Fruit fly (Drosophila melanogaster) whole organism, embryonic: Measurements from ENCODE around the gene cl.
A peak's percentile ranks its signal among the peaks of the same experiment; 100 is the strongest.

Source experiments
- Bdp1 ChIP-seq: fragments of 200-800 bp; sonication (Bioruptor generic); optimal IDR thresholded peaks from 3 replicates; lab custom pipeline; 2016; ENCODE audit warnings: missing biosample characterization, missing genetic modification characterization
- BtbVII ChIP-seq: fragments of 200-800 bp; sonication (Bioruptor generic); optimal IDR thresholded peaks from 3 replicates; lab custom pipeline; 2017; ENCODE audit warnings: missing biosample characterization, mild to moderate bottlenecking, missing genetic modification characterization
- CG11695 ChIP-seq: fragments of 200-800 bp; sonication (Bioruptor generic); IDR thresholded peaks from 3 replicates; pipeline ENCODE4 v1.3.6; 2022; ENCODE audit warnings: missing biosample characterization, missing genetic modification characterization
- CG11723 ChIP-seq: fragments of 200-800 bp; sonication (Bioruptor generic); optimal IDR thresholded peaks from 2 replicates; lab custom pipeline; 2017; ENCODE audit warnings: missing biosample characterization, mild to moderate bottlenecking, missing genetic modification characterization
- CG12942 ChIP-seq: fragments of 200-800 bp; sonication (Bioruptor generic); optimal IDR thresholded peaks from 3 replicates; lab custom pipeline; 2016; ENCODE audit warnings: missing biosample characterization, missing genetic modification characterization
- CG13424 ChIP-seq: fragments of 200-800 bp; sonication (Bioruptor generic); optimal IDR thresholded peaks from 2 replicates; lab custom pipeline; 2019; ENCODE audit warnings: missing biosample characterization, mild to moderate bottlenecking, missing genetic modification characterization, moderate library complexity
- CG14710 ChIP-seq: fragments of 200-800 bp; sonication (Bioruptor generic); optimal IDR thresholded peaks from 3 replicates; lab custom pipeline; 2019; ENCODE audit warnings: missing biosample characterization, mild to moderate bottlenecking, missing genetic modification characterization, moderate library complexity
- CG15073 ChIP-seq: fragments of 200-800 bp; sonication (Bioruptor generic); optimal IDR thresholded peaks from 2 replicates; lab custom pipeline; 2016; ENCODE audit warnings: missing biosample characterization, missing genetic modification characterization
- CG15514 ChIP-seq: fragments of 200-800 bp; sonication (Bioruptor generic); optimal IDR thresholded peaks from 3 replicates; lab custom pipeline; 2017; ENCODE audit warnings: missing biosample characterization, missing genetic modification characterization, mild to moderate bottlenecking, moderate library complexity, missing genetic modification reagents
- CG16813 ChIP-seq: fragments of 200-800 bp; sonication (Bioruptor generic); IDR thresholded peaks from 3 replicates; pipeline ENCODE4 v1.3.6; 2022; ENCODE audit warnings: missing biosample characterization, missing genetic modification characterization; ENCODE audit not compliant: partially characterized antibody
- CG17829 ChIP-seq: fragments of 200-800 bp; optimal IDR thresholded peaks from 2 replicates; lab custom pipeline; 2019; ENCODE audit warnings: missing biosample characterization, mild to moderate bottlenecking, missing genetic modification characterization, moderate library complexity
- CG2116 ChIP-seq: fragments of 200-800 bp; sonication (Bioruptor generic); optimal IDR thresholded peaks from 3 replicates; lab custom pipeline; 2018; ENCODE audit warnings: missing biosample characterization, mild to moderate bottlenecking, missing genetic modification characterization
- CG2202 ChIP-seq: fragments of 200-800 bp; sonication (Bioruptor generic); optimal IDR thresholded peaks from 2 replicates; lab custom pipeline; 2018; ENCODE audit warnings: missing biosample characterization, mild to moderate bottlenecking, missing genetic modification characterization
- CG30431 ChIP-seq: fragments of 200-800 bp; sonication (Bioruptor generic); optimal IDR thresholded peaks from 2 replicates; lab custom pipeline; 2017; ENCODE audit warnings: missing biosample characterization, missing genetic modification characterization
- CG3995 ChIP-seq: fragments of 200-800 bp; sonication (Bioruptor generic); optimal IDR thresholded peaks from 3 replicates; lab custom pipeline; 2016; ENCODE audit warnings: missing biosample characterization, missing genetic modification characterization
- CG4328 ChIP-seq: fragments of 200-800 bp; sonication (Bioruptor generic); optimal IDR thresholded peaks from 3 replicates; lab custom pipeline; 2017; ENCODE audit warnings: missing biosample characterization, missing genetic modification reagents, missing genetic modification characterization
- CG5180 ChIP-seq: fragments of 200-800 bp; sonication (Bioruptor generic); optimal IDR thresholded peaks from 3 replicates; lab custom pipeline; 2017; ENCODE audit warnings: missing biosample characterization, missing genetic modification characterization, mild to moderate bottlenecking, moderate library complexity, missing genetic modification reagents
- CG7963 ChIP-seq: fragments of 200-800 bp; sonication (Bioruptor generic); IDR thresholded peaks from 3 replicates; pipeline ENCODE4 v1.3.6; 2022; ENCODE audit warnings: missing biosample characterization, missing genetic modification characterization; ENCODE audit not compliant: partially characterized antibody
- CG8089 ChIP-seq: fragments of 200-800 bp; sonication (Bioruptor generic); optimal IDR thresholded peaks from 3 replicates; lab custom pipeline; 2016; ENCODE audit warnings: missing biosample characterization, missing genetic modification characterization
- CG9932 ChIP-seq: fragments of 200-800 bp; sonication (Bioruptor generic); IDR thresholded peaks from 2 replicates; pipeline ENCODE4 v1.3.6; 2022; ENCODE audit warnings: missing biosample characterization, missing genetic modification characterization
- CTCF ChIP-seq: fragments of 200-800 bp; sonication (Bioruptor generic); optimal IDR thresholded peaks from 2 replicates; lab custom pipeline; 2017; ENCODE audit warnings: missing biosample characterization, mild to moderate bottlenecking, missing genetic modification characterization, moderate library complexity
- Chrac-16 ChIP-seq: fragments of 200-800 bp; sonication (Bioruptor generic); optimal IDR thresholded peaks from 3 replicates; lab custom pipeline; 2016; ENCODE audit warnings: missing biosample characterization, missing genetic modification characterization
- Dbx ChIP-seq: fragments of 200-800 bp; sonication (Bioruptor generic); IDR thresholded peaks from 3 replicates; pipeline ENCODE4 v1.3.6; 2022; ENCODE audit warnings: missing biosample characterization, missing genetic modification characterization
- Dek ChIP-seq: fragments of 200-800 bp; sonication (Bioruptor generic); optimal IDR thresholded peaks from 3 replicates; lab custom pipeline; 2019; ENCODE audit warnings: missing biosample characterization, mild to moderate bottlenecking, missing genetic modification characterization, moderate library complexity
- Dip3 ChIP-seq: fragments of 200-800 bp; sonication (Bioruptor generic); optimal IDR thresholded peaks from 3 replicates; lab custom pipeline; 2016; ENCODE audit warnings: missing biosample characterization, missing genetic modification characterization
- E2f2 ChIP-seq: fragments of 200-800 bp; sonication (Bioruptor generic); IDR thresholded peaks from 2 replicates; pipeline ENCODE4 v1.3.6; 2022; ENCODE audit warnings: missing biosample characterization, missing genetic modification characterization
- Fer2 ChIP-seq: fragments of 200-800 bp; sonication (Bioruptor generic); optimal IDR thresholded peaks from 2 replicates; lab custom pipeline; 2018; ENCODE audit warnings: missing biosample characterization, mild to moderate bottlenecking, missing genetic modification characterization, moderate library complexity
- HHEX ChIP-seq: fragments of 200-800 bp; sonication (Bioruptor generic); optimal IDR thresholded peaks from 3 replicates; lab custom pipeline; 2017; ENCODE audit warnings: missing biosample characterization, mild to moderate bottlenecking, missing genetic modification characterization, missing genetic modification reagents
- Hr51 ChIP-seq, 2 experiments: fragments of 200-800 bp; sonication (Bioruptor generic); optimal IDR thresholded peaks; 2 replicates in 1 of 2; 3 replicates in 1 of 2; lab custom pipeline; 2016 to 2018; ENCODE audit warnings: missing biosample characterization in 2 of 2, missing genetic modification characterization in 2 of 2, mild to moderate bottlenecking in 1 of 2, moderate library complexity in 1 of 2
- MBD-R2 ChIP-seq: fragments of 200-800 bp; sonication (Bioruptor generic); IDR thresholded peaks from 2 replicates; pipeline ENCODE4 v1.3.6; 2022; ENCODE audit warnings: missing biosample characterization, missing genetic modification characterization
- Meics ChIP-seq: fragments of 200-800 bp; sonication (Bioruptor generic); optimal IDR thresholded peaks from 2 replicates; lab custom pipeline; 2017; ENCODE audit warnings: missing biosample characterization, mild to moderate bottlenecking, missing genetic modification characterization
- NK7.1 ChIP-seq: fragments of 200-800 bp; sonication (Bioruptor generic); optimal IDR thresholded peaks from 3 replicates; lab custom pipeline; 2016; ENCODE audit warnings: missing biosample characterization, missing genetic modification characterization
- Ptx1 ChIP-seq: fragments of 200-800 bp; sonication (Bioruptor generic); IDR thresholded peaks from 2 replicates; pipeline ENCODE4 v1.3.6; 2022; ENCODE audit warnings: missing biosample characterization, missing genetic modification characterization
- Taf1 ChIP-seq: fragments of 200-800 bp; sonication (Bioruptor generic); IDR thresholded peaks from 2 replicates; pipeline ENCODE4 v1.3.6; 2022; ENCODE audit warnings: missing biosample characterization, missing genetic modification characterization
- chn ChIP-seq: fragments of 200-800 bp; sonication (Bioruptor generic); optimal IDR thresholded peaks from 2 replicates; lab custom pipeline; 2016; ENCODE audit warnings: missing biosample characterization, missing genetic modification characterization
- ci ChIP-seq: fragments of 200-800 bp; sonication (Bioruptor generic); IDR thresholded peaks from 3 replicates; pipeline ENCODE4 v1.3.6; 2022; ENCODE audit warnings: missing biosample characterization, missing genetic modification characterization
- ind ChIP-seq: fragments of 200-800 bp; sonication (Bioruptor generic); optimal IDR thresholded peaks from 3 replicates; lab custom pipeline; 2016; ENCODE audit warnings: missing biosample characterization, missing genetic modification characterization
- knrl ChIP-seq: fragments of 200-800 bp; sonication (Bioruptor generic); IDR thresholded peaks from 3 replicates; pipeline ENCODE4 v1.3.6; 2022; ENCODE audit warnings: missing biosample characterization, missing genetic modification characterization; ENCODE audit not compliant: partially characterized antibody
- luna ChIP-seq: fragments of 200-800 bp; sonication (Bioruptor generic); optimal IDR thresholded peaks from 2 replicates; lab custom pipeline; 2016; ENCODE audit warnings: missing biosample characterization, missing genetic modification characterization
- maf-S ChIP-seq: fragments of 200-800 bp; sonication (Bioruptor generic); optimal IDR thresholded peaks from 2 replicates; lab custom pipeline; 2016; ENCODE audit warnings: missing biosample characterization, missing genetic modification characterization
- mld ChIP-seq: fragments of 200-800 bp; sonication (Bioruptor generic); IDR thresholded peaks from 3 replicates; pipeline ENCODE4 v1.3.6; 2022; ENCODE audit warnings: missing biosample characterization, missing genetic modification characterization; ENCODE audit not compliant: partially characterized antibody
- nerfin-2 ChIP-seq: fragments of 200-800 bp; sonication (Bioruptor generic); IDR thresholded peaks from 2 replicates; pipeline ENCODE4 v1.3.6; 2022; ENCODE audit warnings: missing biosample characterization, missing genetic modification characterization; ENCODE audit not compliant: partially characterized antibody
- onecut ChIP-seq: fragments of 200-800 bp; sonication (Bioruptor generic); IDR thresholded peaks from 2 replicates; pipeline ENCODE4 v1.3.6; 2022; ENCODE audit warnings: missing biosample characterization, missing genetic modification characterization
- org-1 ChIP-seq: fragments of 200-800 bp; sonication (Bioruptor generic); optimal IDR thresholded peaks from 2 replicates; lab custom pipeline; 2017; ENCODE audit warnings: missing biosample characterization, missing genetic modification characterization
- otp ChIP-seq: fragments of 200-800 bp; sonication (Bioruptor generic); IDR thresholded peaks from 3 replicates; pipeline ENCODE4, ENCODE4 v1.3.6; 2022; ENCODE audit warnings: missing biosample characterization, missing genetic modification characterization
- pzg ChIP-seq: fragments of 200-800 bp; sonication (Bioruptor generic); optimal IDR thresholded peaks from 3 replicates; lab custom pipeline; 2018; ENCODE audit warnings: missing biosample characterization, mild to moderate bottlenecking, missing genetic modification characterization, moderate library complexity
- rib ChIP-seq: fragments of 200-800 bp; sonication (Bioruptor generic); IDR thresholded peaks from 2 replicates; pipeline ENCODE4 v1.3.6; 2022; ENCODE audit warnings: missing biosample characterization, missing genetic modification characterization
- salm ChIP-seq: fragments of 200-800 bp; sonication (Bioruptor generic); optimal IDR thresholded peaks from 2 replicates; lab custom pipeline; 2018; ENCODE audit warnings: missing biosample characterization, mild to moderate bottlenecking, missing genetic modification characterization
- schlank ChIP-seq: fragments of 200-800 bp; sonication (Bioruptor generic); optimal IDR thresholded peaks from 2 replicates; lab custom pipeline; 2018; ENCODE audit warnings: missing biosample characterization, mild to moderate bottlenecking, missing genetic modification characterization
- seq ChIP-seq: fragments of 200-800 bp; sonication (Bioruptor generic); IDR thresholded peaks from 2 replicates; pipeline ENCODE4 v1.3.6; 2022; ENCODE audit warnings: missing biosample characterization, missing genetic modification characterization
- so ChIP-seq: fragments of 200-800 bp; sonication (Bioruptor generic); IDR thresholded peaks from 3 replicates; pipeline ENCODE4 v1.3.6; 2022; ENCODE audit warnings: missing biosample characterization, missing genetic modification characterization
- sob ChIP-seq: fragments of 200-800 bp; sonication (Bioruptor generic); IDR thresholded peaks from 2 replicates; pipeline ENCODE4 v1.3.6; 2022; ENCODE audit warnings: missing biosample characterization, missing genetic modification characterization

cl gene

DNA sequence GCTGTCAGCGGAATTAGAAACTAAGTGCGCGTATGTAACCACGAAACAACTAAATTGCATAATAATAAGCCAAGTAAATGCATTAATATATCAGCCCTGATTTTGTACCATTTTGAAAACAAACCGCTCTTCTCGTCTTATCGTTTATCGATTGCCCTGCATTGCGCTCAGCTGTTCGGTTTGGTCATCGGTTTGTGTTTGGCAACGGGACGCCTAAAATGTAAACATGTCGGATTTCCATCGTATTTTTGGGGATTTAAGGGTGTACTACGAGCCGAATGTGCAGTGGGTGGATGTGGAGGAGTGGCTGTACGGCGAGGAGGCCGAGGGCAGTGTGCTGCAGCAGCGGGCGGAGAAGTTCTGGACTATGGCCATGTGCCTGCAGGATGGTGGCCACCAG, 5.8 kb downstream of the cl start, which contains the start of gene Cap-D3 (continued):
- TF ChIP-seq CG30431 (no peak), CG15073 (GFP tag; lab: Kevin White, UChicago) (no peak), mld (GFP tag; lab: Robert Waterston, UW) (peak; percentile 53; the same call in 1 of the 3 replicates), pzg (peak; percentile 35), sob (GFP tag; lab: Robert Waterston, UW) (no peak), CG16813 (GFP tag; lab: Robert Waterston, UW) (peak; percentile 55), CG7963 (GFP tag; lab: Robert Waterston, UW) (peak; percentile 62; the same call in 1 of the 3 replicates), CG11723 (GFP tag; lab: Kevin White, UChicago) (no peak), luna (GFP tag; lab: Kevin White, UChicago) (no peak), Meics (no peak), Bdp1 (GFP tag; lab: Kevin White, UChicago) (no peak), CG5180 (GFP tag; lab: Kevin White, UChicago) (no peak), HHEX (GFP tag; lab: Kevin White, UChicago) (no peak), CG12942 (no peak), Dip3 (GFP tag; lab: Kevin White, UChicago) (no peak), CG3995 (GFP tag; lab: Kevin White, UChicago) (no peak), salm (tag; lab: Kevin White, UChicago) (no peak), Dbx (GFP tag; lab: Robert Waterston, UW) (no peak), Hr51 (GFP tag; optimal IDR thresholded peaks at IDR 0.05; lab: Kevin White, UChicago) (no peak), otp (GFP tag; lab: Robert Waterston, UW) (no peak), nerfin-2 (peak; percentile 72), Chrac-16 (GFP tag; lab: Kevin White, UChicago) (no peak), org-1 (no peak), Fer2 (tag; lab: Kevin White, UChicago) (no peak), CG2116 (GFP tag; lab: Kevin White, UChicago) (peak; percentile 45), CTCF (GFP tag; lab: Kevin White, UChicago) (no peak), CG8089 (GFP tag; lab: Kevin White, UChicago) (no peak), knrl (GFP tag; lab: Robert Waterston, UW) (peak; percentile 28; the same call in 1 of the 3 replicates), CG17829 (tag; lab: Kevin White, UChicago) (no peak), so (GFP tag; lab: Robert Waterston, UW) (no peak), E2f2 (peak; percentile 84), onecut (GFP tag; lab: Robert Waterston, UW) (no peak), Taf1 (GFP tag; lab: Robert Waterston, UW) (no peak), MBD-R2 (GFP tag; lab: Robert Waterston, UW) (peak; percentile 76), BtbVII (GFP tag; lab: Kevin White, UChicago) (no peak), chn (GFP tag; lab: Kevin White, UChicago) (no peak), CG14710 (tag; lab: Kevin White, UChicago) (peak; percentile 91), ind (GFP tag; lab: Kevin White, UChicago) (no peak), schlank (tag; lab: Kevin White, UChicago) (no peak), NK7.1 (no peak), CG13424 (no peak), Dek (tag; lab: Kevin White, UChicago) (no peak), CG9932 (no peak), seq (GFP tag; lab: Robert Waterston, UW) (no peak), CG15514 (no peak), CG4328 (GFP tag; lab: Kevin White, UChicago) (no peak), CG2202 (tag; lab: Kevin White, UChicago) (no peak), ci (peak; percentile 28; the same call in 1 of the 3 replicates), rib (no peak), Ptx1 (GFP tag; lab: Robert Waterston, UW) (no peak), CG11695 (GFP tag; lab: Robert Waterston, UW) (no peak), maf-S (GFP tag; lab: Kevin White, UChicago) (no peak)
